Worm (Caenorhabditis elegans) whole organism, L2 larva: ENCODE results near the gene hap-1.

Experiments used
- C34F6.9 ChIP-seq: fragments of 150-350 bp; optimal IDR thresholded peaks from 2 replicates; lab custom pipeline; 2014; ENCODE audit warnings: missing biosample characterization, missing genetic modification characterization
- F13H6.1 ChIP-seq: sonication (generic microtip); optimal IDR thresholded peaks from 2 replicates; lab custom pipeline; 2016; ENCODE audit warnings: missing genetic modification characterization, missing compliant biosample characterization
- R02D3.7 ChIP-seq: fragments of 150-350 bp; optimal IDR thresholded peaks from 2 replicates; lab custom pipeline; 2014; ENCODE audit warnings: missing biosample characterization, missing genetic modification characterization
- Y55F3AM.14 ChIP-seq: fragments of 200-800 bp; sonication (Bioruptor generic); optimal IDR thresholded peaks from 2 replicates; lab custom pipeline; 2018; ENCODE audit warnings: mild to moderate bottlenecking, missing genetic modification characterization, missing compliant biosample characterization
- ZK546.5 ChIP-seq: sonication (generic microtip); optimal IDR thresholded peaks from 2 replicates; lab custom pipeline; 2017; ENCODE audit warnings: missing biosample characterization, missing genetic modification characterization
- aly-2 ChIP-seq: fragments of 150-350 bp; optimal IDR thresholded peaks from 2 replicates; lab custom pipeline; 2014; ENCODE audit warnings: missing biosample characterization, missing genetic modification characterization
- ama-1 ChIP-seq: fragments of 150-350 bp; optimal IDR thresholded peaks from 2 replicates; lab custom pipeline; 2018; ENCODE audit warnings: inconsistent platforms
- ceh-82 ChIP-seq: fragments of 150-350 bp; optimal IDR thresholded peaks from 2 replicates; lab custom pipeline; 2014; ENCODE audit warnings: missing biosample characterization, missing genetic modification characterization
- dmd-4 ChIP-seq: sonication (generic microtip); optimal IDR thresholded peaks from 2 replicates; lab custom pipeline; 2017; ENCODE audit warnings: missing biosample characterization, missing genetic modification characterization
- egl-27 ChIP-seq: sonication (generic microtip); optimal IDR thresholded peaks from 3 replicates; lab custom pipeline; 2017; ENCODE audit warnings: missing biosample characterization, missing genetic modification reagents, missing genetic modification characterization
- elt-1 ChIP-seq: fragments of 150-350 bp; optimal IDR thresholded peaks from 2 replicates; lab custom pipeline; 2014; ENCODE audit warnings: missing biosample characterization, missing genetic modification characterization
- gmeb-1 ChIP-seq: fragments of 150-350 bp; optimal IDR thresholded peaks from 2 replicates; lab custom pipeline; 2014; ENCODE audit warnings: missing biosample characterization, missing genetic modification characterization
- lin-11 ChIP-seq: fragments of 150-350 bp; sonication (generic microtip); optimal IDR thresholded peaks from 2 replicates; lab custom pipeline; 2014; ENCODE audit warnings: missing biosample characterization, missing genetic modification characterization, inconsistent platforms, mixed read lengths
- lin-13 ChIP-seq: fragments of 150-350 bp; optimal IDR thresholded peaks from 2 replicates; lab custom pipeline; 2014; ENCODE audit warnings: missing biosample characterization, missing genetic modification reagents, missing genetic modification characterization
- lin-39 ChIP-seq: fragments of 150-350 bp; optimal IDR thresholded peaks from 2 replicates; lab custom pipeline; 2014; ENCODE audit warnings: missing biosample characterization, missing genetic modification reagents, missing genetic modification characterization
- lsy-2 ChIP-seq, 2 experiments: fragments of 150-350 bp in 1 of 2; sonication (generic microtip) in 1 of 2; optimal IDR thresholded peaks; 2 replicates each; lab custom pipeline; 2014 to 2017; ENCODE audit warnings: missing biosample characterization in 2 of 2, missing genetic modification characterization in 2 of 2
- mab-5 ChIP-seq: fragments of 150-350 bp; optimal IDR thresholded peaks from 2 replicates; lab custom pipeline; 2014; ENCODE audit warnings: missing biosample characterization, missing genetic modification characterization
- mbf-1 ChIP-seq: sonication (generic microtip); optimal IDR thresholded peaks from 2 replicates; lab custom pipeline; 2017; ENCODE audit warnings: missing biosample characterization, missing genetic modification characterization
- mdl-1 ChIP-seq, 2 experiments: fragments of 150-350 bp in 1 of 2; sonication (generic microtip) in 1 of 2; optimal IDR thresholded peaks; 2 replicates each; lab custom pipeline; 2017; ENCODE audit warnings: missing biosample characterization in 2 of 2, missing genetic modification characterization in 2 of 2
- nhr-10 ChIP-seq: sonication (generic microtip); optimal IDR thresholded peaks from 2 replicates; lab custom pipeline; 2017; ENCODE audit warnings: missing biosample characterization, missing genetic modification characterization
- nhr-11 ChIP-seq: fragments of 150-350 bp; optimal IDR thresholded peaks from 2 replicates; lab custom pipeline; 2014; ENCODE audit warnings: missing biosample characterization, missing genetic modification characterization
- nhr-21 ChIP-seq: fragments of 150-350 bp; optimal IDR thresholded peaks from 2 replicates; lab custom pipeline; 2014; ENCODE audit warnings: missing biosample characterization, missing genetic modification characterization
- nhr-23 ChIP-seq: fragments of 150-350 bp; optimal IDR thresholded peaks from 2 replicates; lab custom pipeline; 2014; ENCODE audit warnings: missing biosample characterization, missing genetic modification reagents, missing genetic modification characterization
- nhr-237 ChIP-seq: fragments of 150-350 bp; optimal IDR thresholded peaks from 2 replicates; lab custom pipeline; 2014; ENCODE audit warnings: missing biosample characterization, missing genetic modification characterization
- nhr-6 ChIP-seq: fragments of 150-350 bp; optimal IDR thresholded peaks from 2 replicates; lab custom pipeline; 2014; ENCODE audit warnings: missing biosample characterization, missing genetic modification characterization
- nhr-77 ChIP-seq: fragments of 150-350 bp; optimal IDR thresholded peaks from 2 replicates; lab custom pipeline; 2014; ENCODE audit warnings: missing biosample characterization, missing genetic modification characterization
- peb-1 ChIP-seq: fragments of 150-350 bp; optimal IDR thresholded peaks from 2 replicates; lab custom pipeline; 2014; ENCODE audit warnings: missing biosample characterization, missing genetic modification characterization
- sem-4 ChIP-seq: fragments of 150-350 bp; optimal IDR thresholded peaks from 2 replicates; lab custom pipeline; 2014; ENCODE audit warnings: missing biosample characterization, missing genetic modification reagents, missing genetic modification characterization
- skn-1 ChIP-seq: sonication (generic microtip); optimal IDR thresholded peaks from 2 replicates; lab custom pipeline; 2017; ENCODE audit warnings: missing biosample characterization, missing genetic modification characterization
- snpc-4 ChIP-seq: fragments of 150-350 bp; optimal IDR thresholded peaks from 2 replicates; lab custom pipeline; 2014; ENCODE audit warnings: missing biosample characterization, missing genetic modification characterization
- unc-39 ChIP-seq: fragments of 150-350 bp; optimal IDR thresholded peaks from 2 replicates; lab custom pipeline; 2014; ENCODE audit warnings: missing biosample characterization, missing genetic modification characterization
- unc-62 ChIP-seq: fragments of 150-350 bp; optimal IDR thresholded peaks from 2 replicates; lab custom pipeline; 2014; ENCODE audit warnings: missing biosample characterization, missing genetic modification reagents, missing genetic modification characterization
- ztf-1 ChIP-seq: fragments of 200-800 bp; sonication (Bioruptor generic); conservative IDR thresholded peaks from 2 replicates; pipeline ENCODE4 v1.3.6; 2022; ENCODE audit warnings: missing genetic modification characterization, missing compliant biosample characterization
- ztf-11 ChIP-seq: sonication (generic microtip); optimal IDR thresholded peaks from 2 replicates; lab custom pipeline; 2017; ENCODE audit warnings: missing biosample characterization, missing genetic modification characterization

The hap-1 gene

DNA sequence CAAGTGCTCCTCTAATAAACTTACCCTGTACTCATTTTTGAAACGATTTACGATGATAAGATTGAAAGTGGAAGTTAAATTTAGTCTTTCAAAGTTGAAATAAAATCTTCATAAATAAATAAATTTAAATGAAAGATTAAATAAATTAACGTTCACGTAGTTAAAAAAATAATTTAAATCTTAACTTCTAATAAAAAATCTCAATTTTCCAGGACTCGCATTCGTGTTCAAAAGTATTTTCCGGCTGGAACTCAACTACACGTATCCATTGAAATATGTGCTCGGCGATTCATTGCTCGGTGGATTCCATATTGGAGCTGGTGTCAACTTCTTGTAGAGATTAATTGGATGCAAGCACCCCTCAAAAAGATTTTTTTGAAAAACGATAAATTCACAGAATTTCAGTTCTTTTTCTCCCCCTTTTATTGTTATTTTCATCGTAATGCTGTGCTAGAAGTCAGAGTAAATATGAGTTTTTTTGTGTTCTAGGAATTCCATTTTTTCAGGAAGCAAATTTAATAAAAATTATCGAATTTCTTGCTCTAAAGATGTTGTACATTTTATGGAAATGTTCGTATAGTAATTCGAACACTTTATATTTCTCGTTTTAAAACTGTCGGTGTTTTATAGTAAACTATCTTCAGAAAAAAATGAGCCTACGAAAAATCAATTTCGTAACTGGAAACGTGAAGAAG is at the start of gene hap-1, which contains the start of gene C34E10.9:
Gene hap-1, plus strand, starts transcription at position 645 of the 695 bp plus-strand sequence.
Gene C34E10.9, minus strand, starts transcription at position 101 of the 695 bp plus-strand sequence.
- TF ChIP-seq R02D3.7 (tag; lab: Kevin White, UChicago) (no peak), F13H6.1 (tag; lab: Kevin White, UChicago) (no peak), gmeb-1 (tag; lab: Kevin White, UChicago) (no peak), nhr-77 (tag; lab: Kevin White, UChicago) (no peak), egl-27 (tag; lab: Kevin White, UChicago) (no peak), lin-39 (tag; lab: Kevin White, UChicago) (no peak), ceh-82 (no peak), peb-1 (no peak), nhr-23 (tag; lab: Kevin White, UChicago) (no peak), ZK546.5 (tag; lab: Kevin White, UChicago) (no peak), mdl-1 (tag; optimal IDR thresholded peaks at IDR 0.05; lab: Kevin White, UChicago) (no peak)

DNA sequence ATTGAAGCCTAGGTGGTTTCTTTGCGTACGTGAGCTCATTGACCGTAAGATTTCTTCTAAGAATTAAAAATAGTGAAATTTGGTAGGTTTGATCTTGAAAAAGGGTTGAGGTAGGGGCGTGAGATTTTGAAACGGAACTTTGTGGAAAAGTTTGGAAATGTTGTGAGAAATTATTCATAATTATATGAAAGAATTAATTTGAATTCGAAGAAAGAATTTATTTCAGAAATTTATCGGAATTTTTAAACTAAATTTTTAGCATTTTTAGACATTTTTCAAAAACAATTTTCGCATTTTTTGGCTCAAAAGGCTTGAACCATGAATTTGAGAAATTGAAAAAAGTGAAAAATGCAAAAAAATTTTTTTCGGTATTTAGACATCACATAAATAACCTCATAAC is 49.6 kb upstream of the hap-1 start:
- no peak for TF ChIP-seq skn-1 (tag; lab: Kevin White, UChicago)
- TF ChIP-seq unc-39 (tag; lab: Kevin White, UChicago) = no peak
- TF ChIP-seq ceh-82 = no peak
- no peak for TF ChIP-seq ztf-11
- no peak for TF ChIP-seq snpc-4 (tag; lab: Kevin White, UChicago)
- TF ChIP-seq gmeb-1 (tag; lab: Kevin White, UChicago) = no peak
- TF ChIP-seq Y55F3AM.14 (GFP tag; lab: Kevin White, UChicago) = no peak
- no peak for TF ChIP-seq lin-11
- no peak for TF ChIP-seq peb-1
- no peak for TF ChIP-seq dmd-4 (tag; lab: Kevin White, UChicago)
- TF ChIP-seq nhr-10 (tag; lab: Kevin White, UChicago) = no peak
- TF ChIP-seq nhr-23 (tag; lab: Kevin White, UChicago) = no peak
- TF ChIP-seq mab-5 (tag; lab: Kevin White, UChicago) = no peak
- TF ChIP-seq R02D3.7 (tag; lab: Kevin White, UChicago) = no peak
- no peak for TF ChIP-seq ama-1 (lab: Kevin White, UChicago)
- no peak for TF ChIP-seq ztf-1 (GFP tag; lab: Robert Waterston, UW)

DNA sequence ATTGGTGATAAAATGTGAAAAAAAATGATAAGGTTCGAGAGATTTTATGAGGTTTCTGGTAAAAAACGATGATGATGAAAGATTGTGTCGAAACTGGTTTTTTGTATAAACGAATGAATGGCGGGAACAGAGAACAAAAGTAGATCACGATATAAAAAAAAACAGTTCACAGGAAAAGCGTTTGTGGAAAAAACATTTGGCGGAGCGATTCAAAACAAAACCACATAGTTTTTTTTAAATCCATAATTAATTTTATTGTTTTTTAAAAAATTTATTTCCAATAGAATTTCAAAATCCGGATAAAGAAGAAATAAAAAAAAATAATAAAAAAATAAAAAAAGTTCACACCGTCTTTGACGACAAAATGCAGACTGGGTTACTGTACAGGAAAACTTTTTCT is 48.4 kb upstream of the hap-1 start, which contains the start of gene ZC155.4:
Gene ZC155.4, minus strand, starts transcription at position 101 of the 400 bp plus-strand sequence.
- TF ChIP-seq Y55F3AM.14 (GFP tag; lab: Kevin White, UChicago) (no peak), lin-11 (no peak), nhr-6 (tag; lab: Kevin White, UChicago) (no peak), lin-39 (tag; lab: Kevin White, UChicago) (no peak), ZK546.5 (tag; lab: Kevin White, UChicago) (no peak), ztf-11 (no peak), F13H6.1 (tag; lab: Kevin White, UChicago) (no peak), mab-5 (tag; lab: Kevin White, UChicago) (no peak), lin-13 (GFP tag; lab: Kevin White, UChicago) (no peak), nhr-237 (tag; lab: Kevin White, UChicago) (no peak), C34F6.9 (tag; lab: Kevin White, UChicago) (no peak), egl-27 (tag; lab: Kevin White, UChicago) (no peak), skn-1 (tag; lab: Kevin White, UChicago) (no peak), nhr-10 (tag; lab: Kevin White, UChicago) (no peak), nhr-11 (tag; lab: Kevin White, UChicago) (no peak), mbf-1 (tag; lab: Kevin White, UChicago) (no peak), aly-2 (tag; lab: Kevin White, UChicago) (no peak), R02D3.7 (tag; lab: Kevin White, UChicago) (no peak), sem-4 (tag; lab: Kevin White, UChicago) (no peak), elt-1 (no peak)

- TF ChIP-seq unc-62 (no peak), lin-39 (tag; lab: Kevin White, UChicago) (no peak), peb-1 (no peak), lsy-2 (tag; optimal IDR thresholded peaks at IDR 0.05; lab: Kevin White, UChicago) (no peak), mab-5 (tag; lab: Kevin White, UChicago) (no peak), nhr-21 (tag; lab: Kevin White, UChicago) (no peak), nhr-237 (tag; lab: Kevin White, UChicago) (no peak)
These were observed 46.2 kb upstream of the hap-1 start, which contains the start of gene cutl-19 for ce11 chrIII:5217511-5217910. cutl-19 (minus strand) TSS chrIII:5217611.
